Fruit fly (Drosophila melanogaster) whole organism, adult: ENCODE measurements around the gene CG13065.

Source experiments
- ovo ChIP-seq: fragments of 200-800 bp; sonication (Bioruptor generic); optimal IDR thresholded peaks from 2 replicates; lab custom pipeline; 2016; ENCODE audit warnings: missing biosample characterization, missing genetic modification characterization
- pad ChIP-seq: fragments of 200-800 bp; sonication (Bioruptor generic); optimal IDR thresholded peaks from 3 replicates; lab custom pipeline; 2017; ENCODE audit warnings: missing biosample characterization, missing genetic modification characterization, mild to moderate bottlenecking, moderate library complexity, missing genetic modification reagents

DNA sequence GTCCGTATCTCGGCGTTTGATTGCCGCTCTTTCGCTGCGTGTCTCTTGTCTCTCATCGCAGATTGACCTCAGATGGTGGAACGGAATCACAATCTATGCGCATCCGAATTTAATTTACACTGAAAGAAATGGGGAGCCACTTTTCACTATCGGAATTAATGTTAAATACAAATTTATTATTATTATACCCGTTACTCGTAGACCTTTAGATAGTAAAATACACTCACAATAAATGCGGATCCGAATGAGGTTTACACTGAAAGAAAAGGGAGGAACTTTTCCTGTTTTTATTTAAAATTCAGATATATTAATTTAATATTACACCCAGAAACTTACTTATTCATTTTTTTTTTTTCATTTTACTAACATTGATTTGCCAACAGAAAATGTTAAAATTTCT is 11.8 kb downstream of the CG13065 start:
- TF ChIP-seq ovo (GFP tag; lab: Kevin White, UChicago) (no peak), pad (no peak)
